Fruit fly (Drosophila melanogaster): ENCODE data around the gene CG42818.

Gene CG42818

dm6 chr2L:16241639-16242038, at the start of gene CG42818:
TSS of gene CG42818 (plus strand) at chr2L:16241939.
- no peak for TF ChIP-seq noc (tag; optimal IDR thresholded peaks at IDR 0.05)

dm6 chr2L:16198150-16198549, 43.6 kb upstream of the CG42818 start:
- no peak for TF ChIP-seq noc (tag; optimal IDR thresholded peaks at IDR 0.05)

DNA sequence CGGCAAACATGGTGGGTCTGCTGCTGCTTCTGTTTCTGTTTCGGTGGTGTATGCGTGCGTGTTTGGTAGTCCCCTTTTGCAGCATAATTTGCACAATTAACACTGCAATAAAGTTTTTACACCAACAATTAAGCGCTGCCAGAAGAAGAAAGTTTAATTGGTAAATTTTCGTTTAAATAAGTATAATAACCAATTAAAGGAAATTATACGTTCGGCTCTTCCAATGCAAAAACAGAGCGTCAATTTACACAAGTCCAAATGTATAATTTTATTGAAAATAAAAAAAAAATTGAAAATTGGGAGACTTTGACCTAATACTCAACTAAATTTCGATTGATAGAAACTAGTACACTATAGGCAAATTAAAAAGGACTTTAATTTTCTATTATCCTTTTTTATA, 30.6 kb upstream of the CG42818 start, which contains the start of gene CG31819:
Gene CG31819, plus strand, starts transcription at position 301 of the 400 bp plus-strand sequence.
- no peak for TF ChIP-seq noc (tag; optimal IDR thresholded peaks at IDR 0.05)

DNA sequence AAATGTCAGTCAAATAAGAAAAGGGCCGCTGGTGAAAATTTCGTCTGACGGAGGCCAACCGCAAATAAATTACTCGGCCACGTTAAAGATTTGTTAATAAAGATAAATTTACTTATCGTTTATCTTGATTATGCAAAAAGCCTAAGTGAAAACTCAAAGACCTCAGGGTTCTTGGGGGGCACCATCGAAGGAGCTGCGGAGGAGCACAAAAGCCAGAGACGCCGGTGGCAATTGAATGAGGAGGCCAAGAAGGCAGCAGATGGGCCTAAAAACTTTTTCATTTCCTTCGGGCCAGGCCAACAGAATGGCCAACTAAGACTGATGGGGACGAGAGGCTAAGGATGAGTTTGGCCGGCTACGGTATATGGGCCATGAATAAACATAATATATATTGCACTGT, 25.4 kb upstream of the CG42818 start:
- no peak for TF ChIP-seq noc (tag; optimal IDR thresholded peaks at IDR 0.05)

dm6 chr2L:16223981-16224380, 17.8 kb upstream of the CG42818 start:
- no peak for TF ChIP-seq noc (tag; optimal IDR thresholded peaks at IDR 0.05)

dm6 chr2L:16231265-16231664, 10.5 kb upstream of the CG42818 start, which contains the start of gene Ca-Ma2d:
TSS of gene Ca-Ma2d (plus strand) at chr2L:16231475.
- TF ChIP-seq noc (tag; optimal IDR thresholded peaks at IDR 0.05) = no peak

- TF ChIP-seq noc (tag; optimal IDR thresholded peaks at IDR 0.05) = no peak
Measured at dm6 chr2L:16234817-16235216, 6.9 kb upstream of the CG42818 start.

DNA sequence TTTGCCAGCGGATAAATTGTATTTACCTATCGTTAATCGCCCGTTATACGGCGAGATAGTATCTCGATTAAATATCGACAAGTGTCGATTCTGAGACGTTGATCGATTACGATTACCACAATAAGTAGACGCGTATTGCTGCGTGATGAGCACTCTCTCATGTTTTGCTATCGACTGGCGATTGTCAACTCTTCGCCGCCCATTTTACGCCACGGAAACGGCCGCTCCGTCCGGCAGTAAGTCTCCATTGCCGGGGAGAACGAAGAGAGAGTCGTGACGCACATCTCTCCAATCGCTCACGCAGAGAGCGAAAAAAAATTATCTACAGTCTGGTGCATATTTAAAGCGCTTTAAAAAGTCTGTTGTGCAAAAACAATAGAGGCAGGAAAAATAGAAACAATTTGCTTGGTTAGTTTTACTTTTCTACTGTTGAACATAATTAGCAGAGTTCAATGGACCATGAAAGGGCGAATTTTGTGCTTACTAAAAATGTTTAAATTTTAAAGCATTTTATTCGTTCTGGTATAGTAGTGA, 9.9 kb downstream of the CG42818 start, which contains the start of gene CG46309:
Gene CG46309, minus strand, starts transcription at position 191 of the 534 bp plus-strand sequence.
- peak; percentile 36 for TF ChIP-seq noc (tag; optimal IDR thresholded peaks at IDR 0.05)

- no peak for TF ChIP-seq noc (tag; optimal IDR thresholded peaks at IDR 0.05)
Measured at dm6 chr2L:16255232-16256117, 13.7 kb downstream of the CG42818 start.

dm6 chr2L:16256118-16256435, 14.3 kb downstream of the CG42818 start:
- no peak for TF ChIP-seq noc (tag; optimal IDR thresholded peaks at IDR 0.05)

- TF ChIP-seq noc (tag; optimal IDR thresholded peaks at IDR 0.05) = peak; percentile 88
Measured at dm6 chr2L:16257227-16258071, 15.7 kb downstream of the CG42818 start, which contains the start of the genes PRL-1 and EndoGI. TSS of gene PRL-1 (minus strand) at chr2L:16257606. TSS of gene EndoGI (plus strand) at chr2L:16257688.

dm6 chr2L:16261576-16262217, 20.0 kb downstream of the CG42818 start, which contains the start of the genes twe and CG4935:
TSS of gene twe (minus strand) at chr2L:16261877.
TSS of gene CG4935 (plus strand) at chr2L:16262141.
- no peak for TF ChIP-seq noc (tag; optimal IDR thresholded peaks at IDR 0.05)

DNA sequence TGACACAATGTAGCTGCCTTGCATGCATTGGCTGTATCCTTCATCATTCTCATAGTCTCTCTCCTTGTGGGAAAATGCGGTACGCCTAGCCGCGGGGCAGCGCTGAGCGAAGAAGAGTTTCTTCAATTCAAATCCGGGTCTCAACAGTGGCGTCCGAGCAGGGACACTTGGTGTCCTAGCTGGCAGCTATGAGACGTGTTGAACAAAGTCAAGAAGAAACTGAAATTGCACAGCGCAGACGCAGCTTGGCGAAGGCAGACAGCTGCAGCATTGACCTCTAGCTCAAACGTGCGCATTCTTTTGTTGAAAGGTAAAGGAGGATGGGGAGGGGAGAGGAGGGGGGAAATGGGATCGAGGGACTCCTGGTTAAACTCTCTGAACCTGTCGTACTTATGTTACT, 22.0 kb downstream of the CG42818 start:
- no peak for TF ChIP-seq noc (tag; optimal IDR thresholded peaks at IDR 0.05)

DNA sequence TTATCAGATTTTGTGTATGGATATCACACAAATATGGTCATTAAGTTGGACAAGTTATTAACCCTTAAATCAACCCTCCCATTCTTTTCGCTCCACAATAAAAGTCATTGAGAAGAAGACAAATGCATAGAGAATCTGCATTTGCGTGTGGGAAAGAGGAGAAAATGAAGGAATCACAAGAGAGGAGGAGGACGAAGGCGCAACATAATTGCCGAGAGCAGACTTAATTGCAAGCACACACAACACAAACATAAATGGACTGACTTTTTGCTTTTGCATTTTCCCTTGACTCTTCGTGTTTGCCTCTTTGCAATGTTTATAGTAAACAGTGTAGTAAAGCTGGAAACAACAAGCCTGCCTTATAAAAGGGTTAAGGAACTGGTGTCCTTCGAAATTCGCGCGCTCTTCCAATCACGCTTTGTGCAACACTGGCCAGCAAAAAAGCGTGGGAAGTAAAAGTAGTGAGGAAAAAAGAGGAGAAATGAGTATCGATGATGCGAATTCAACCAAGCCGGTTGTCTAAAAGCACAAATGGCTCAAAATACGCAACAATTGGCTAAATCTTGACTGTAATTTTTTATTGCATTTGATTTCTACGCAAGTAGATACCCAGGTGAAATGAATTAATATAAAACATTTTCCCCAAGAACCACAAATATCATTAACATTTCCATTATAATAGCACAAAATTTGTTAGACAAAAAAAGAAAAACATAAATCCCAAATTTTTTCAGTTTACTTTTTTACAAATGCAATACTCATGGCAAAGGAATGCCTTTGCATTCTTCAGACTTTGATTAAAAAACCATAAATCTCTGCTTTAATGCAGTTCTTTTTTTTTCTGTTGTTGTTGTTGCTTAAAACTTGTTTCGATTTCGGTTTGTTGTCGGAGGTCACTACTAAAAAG, 25.7 kb downstream of the CG42818 start:
- TF ChIP-seq noc (tag; optimal IDR thresholded peaks at IDR 0.05) = no peak

Measured in whole organism, larva.